Worm (Caenorhabditis elegans) whole organism, midembryonic: Measurements from ENCODE around the gene F27E5.3.

Experiments used
- T22C8.4 ChIP-seq: fragments of 200-800 bp; sonication (Bioruptor generic); IDR thresholded peaks from 2 replicates; pipeline ENCODE4 v1.3.6; 2022; ENCODE audit warnings: missing genetic modification characterization, missing compliant biosample characterization
- cog-1 ChIP-seq: sonication (generic microtip); optimal IDR thresholded peaks from 2 replicates; lab custom pipeline; 2016; ENCODE audit warnings: missing genetic modification characterization, missing compliant biosample characterization
- flt-1 ChIP-seq: fragments of 200-800 bp; sonication (Bioruptor generic); IDR thresholded peaks from 2 replicates; pipeline ENCODE4 v1.3.6; 2022; ENCODE audit warnings: missing genetic modification characterization, missing compliant biosample characterization
- klf-2 ChIP-seq: fragments of 200-800 bp; sonication (Bioruptor generic); conservative IDR thresholded peaks from 2 replicates; pipeline ENCODE4 v1.3.6; 2022; ENCODE audit warnings: missing genetic modification reagents, missing genetic modification characterization, missing compliant biosample characterization
- med-1 ChIP-seq: sonication (generic microtip); optimal IDR thresholded peaks from 2 replicates; lab custom pipeline; 2017; ENCODE audit warnings: missing genetic modification characterization, mild to moderate bottlenecking, missing compliant biosample characterization, antibody characterized with exemption, missing genetic modification reagents; ENCODE audit not compliant: insufficient read depth
- ref-1 ChIP-seq: fragments of 200-800 bp; sonication (Bioruptor generic); conservative IDR thresholded peaks from 2 replicates; pipeline ENCODE4 v1.3.6; 2022; ENCODE audit warnings: missing genetic modification reagents, missing genetic modification characterization, missing compliant biosample characterization
- tab-1 ChIP-seq: fragments of 200-800 bp; sonication (Bioruptor generic); IDR thresholded peaks from 2 replicates; pipeline ENCODE4 v1.3.6; 2022; ENCODE audit warnings: missing genetic modification characterization, missing compliant biosample characterization
- ztf-23 ChIP-seq: fragments of 200-800 bp; sonication (Bioruptor generic); IDR thresholded peaks from 2 replicates; pipeline ENCODE4 v1.3.6; 2022; ENCODE audit warnings: missing genetic modification reagents, missing genetic modification characterization, missing compliant biosample characterization
- ztf-29 ChIP-seq: fragments of 200-800 bp; sonication (Bioruptor generic); IDR thresholded peaks from 2 replicates; pipeline ENCODE4 v1.3.6; 2022; ENCODE audit warnings: missing genetic modification reagents, missing genetic modification characterization, missing compliant biosample characterization

DNA sequence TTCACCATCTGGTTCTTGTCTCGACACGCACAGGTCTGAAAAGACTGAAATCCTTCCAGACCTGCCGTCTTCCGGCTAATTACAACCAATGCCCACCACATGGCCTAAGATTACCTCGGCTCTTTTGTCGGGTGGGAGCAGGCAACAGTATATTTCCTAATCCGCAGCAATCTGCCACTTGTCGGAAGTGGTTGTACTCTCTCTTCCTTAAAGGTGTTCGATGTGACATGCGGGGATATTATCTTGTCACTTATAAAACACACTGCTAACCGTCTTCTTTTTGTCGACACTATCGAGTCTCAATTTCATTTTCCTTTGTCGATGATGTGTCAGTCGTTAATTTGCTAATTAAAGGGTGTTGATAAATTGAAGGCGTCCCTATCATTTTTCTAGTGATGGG, at the start of gene F27E5.3:
- no peak for TF ChIP-seq tab-1 (GFP tag; lab: Robert Waterston, UW)
- no peak for TF ChIP-seq klf-2 (GFP tag; lab: Robert Waterston, UW)
- TF ChIP-seq med-1 (GFP tag; lab: Kevin White, UChicago): no peak
- no peak for TF ChIP-seq ref-1 (GFP tag; lab: Robert Waterston, UW)
- TF ChIP-seq ztf-23 (GFP tag; lab: Robert Waterston, UW): no peak
- TF ChIP-seq cog-1 (tag; lab: Kevin White, UChicago): no peak
- TF ChIP-seq T22C8.4 (GFP tag; lab: Robert Waterston, UW): no peak
- no peak for TF ChIP-seq flt-1 (GFP tag; lab: Robert Waterston, UW)
- no peak for TF ChIP-seq ztf-29 (GFP tag; lab: Robert Waterston, UW)
